Fruit fly (Drosophila melanogaster) whole organism, embryonic: ENCODE results near the gene CG43321.
A peak's percentile ranks its signal among the peaks of the same experiment; 100 is the strongest.

Experiments used
- Atf3 ChIP-seq: fragments of 200-800 bp; sonication (Bioruptor generic); optimal IDR thresholded peaks from 3 replicates; lab custom pipeline; 2016; ENCODE audit warnings: missing biosample characterization, missing genetic modification characterization
- CG11085 ChIP-seq: fragments of 200-800 bp; sonication (Bioruptor generic); IDR thresholded peaks from 2 replicates; pipeline ENCODE4 v1.3.6; 2022; ENCODE audit warnings: missing biosample characterization, missing genetic modification characterization
- CG12071 ChIP-seq: fragments of 200-800 bp; sonication (Bioruptor generic); optimal IDR thresholded peaks from 3 replicates; lab custom pipeline; 2018; ENCODE audit warnings: missing biosample characterization, mild to moderate bottlenecking, missing genetic modification characterization
- CG12104 ChIP-seq: fragments of 200-800 bp; sonication (Bioruptor generic); optimal IDR thresholded peaks from 3 replicates; lab custom pipeline; 2016; ENCODE audit warnings: missing biosample characterization, missing genetic modification characterization
- CG12744 ChIP-seq: fragments of 200-800 bp; sonication (Bioruptor generic); optimal IDR thresholded peaks from 2 replicates; lab custom pipeline; 2016; ENCODE audit warnings: missing biosample characterization, missing genetic modification characterization
- CG12769 ChIP-seq: fragments of 200-800 bp; sonication (Bioruptor generic); optimal IDR thresholded peaks from 2 replicates; lab custom pipeline; 2019; ENCODE audit warnings: missing biosample characterization, mild to moderate bottlenecking, missing genetic modification characterization, moderate library complexity
- CG12942 ChIP-seq: fragments of 200-800 bp; sonication (Bioruptor generic); optimal IDR thresholded peaks from 3 replicates; lab custom pipeline; 2016; ENCODE audit warnings: missing biosample characterization, missing genetic modification characterization
- CG17359 ChIP-seq: fragments of 200-800 bp; sonication (Bioruptor generic); optimal IDR thresholded peaks from 3 replicates; lab custom pipeline; 2018; ENCODE audit warnings: missing biosample characterization, mild to moderate bottlenecking, missing genetic modification characterization, moderate library complexity
- CG17361 ChIP-seq: fragments of 200-800 bp; sonication (Bioruptor generic); IDR thresholded peaks from 3 replicates; pipeline ENCODE4 v1.3.6; 2022; ENCODE audit warnings: missing biosample characterization, missing genetic modification characterization
- CG18599 ChIP-seq: fragments of 200-800 bp; sonication (Bioruptor generic); optimal IDR thresholded peaks from 3 replicates; lab custom pipeline; 2017; ENCODE audit warnings: missing biosample characterization, missing genetic modification characterization, mild to moderate bottlenecking, moderate library complexity, missing genetic modification reagents
- CG30403 ChIP-seq: fragments of 200-800 bp; sonication (Bioruptor generic); optimal IDR thresholded peaks from 3 replicates; lab custom pipeline; 2016; ENCODE audit warnings: missing biosample characterization, missing genetic modification characterization
- CG3065 ChIP-seq: fragments of 200-800 bp; sonication (Bioruptor generic); optimal IDR thresholded peaks from 2 replicates; lab custom pipeline; 2016; ENCODE audit warnings: missing biosample characterization, missing genetic modification characterization
- CG31388 ChIP-seq: fragments of 200-800 bp; sonication (Bioruptor generic); optimal IDR thresholded peaks from 2 replicates; lab custom pipeline; 2016; ENCODE audit warnings: missing biosample characterization, missing genetic modification characterization
- CG4707 ChIP-seq: fragments of 200-800 bp; sonication (Bioruptor generic); optimal IDR thresholded peaks from 2 replicates; lab custom pipeline; 2018; ENCODE audit warnings: missing biosample characterization, mild to moderate bottlenecking, missing genetic modification characterization, moderate library complexity
- CG5953 ChIP-seq: fragments of 200-800 bp; sonication (Bioruptor generic); IDR thresholded peaks from 2 replicates; pipeline ENCODE4 v1.3.6; 2022; ENCODE audit warnings: missing biosample characterization, missing genetic modification characterization
- CG6175 ChIP-seq: fragments of 200-800 bp; sonication (Bioruptor generic); IDR thresholded peaks from 3 replicates; pipeline ENCODE4 v1.3.6; 2022; ENCODE audit warnings: missing biosample characterization, missing genetic modification characterization
- CG7372 ChIP-seq: fragments of 200-800 bp; sonication (Bioruptor generic); IDR thresholded peaks from 2 replicates; pipeline ENCODE4 v1.3.6; 2022; ENCODE audit warnings: missing biosample characterization, missing genetic modification characterization
- CG7928 ChIP-seq: fragments of 200-800 bp; sonication (Bioruptor generic); optimal IDR thresholded peaks from 2 replicates; lab custom pipeline; 2017; ENCODE audit warnings: missing biosample characterization, mild to moderate bottlenecking, missing genetic modification characterization
- Chrac-16 ChIP-seq: fragments of 200-800 bp; sonication (Bioruptor generic); optimal IDR thresholded peaks from 3 replicates; lab custom pipeline; 2016; ENCODE audit warnings: missing biosample characterization, missing genetic modification characterization
- CoRest ChIP-seq: fragments of 200-800 bp; sonication (Bioruptor generic); optimal IDR thresholded peaks from 3 replicates; lab custom pipeline; 2018; ENCODE audit warnings: missing biosample characterization, mild to moderate bottlenecking, missing genetic modification characterization, moderate library complexity
- Drgx ChIP-seq: fragments of 200-800 bp; sonication (Bioruptor generic); IDR thresholded peaks from 2 replicates; pipeline ENCODE4 v1.3.6; 2022; ENCODE audit warnings: missing biosample characterization, missing genetic modification characterization
- Fer3 ChIP-seq: fragments of 200-800 bp; sonication (Bioruptor generic); optimal IDR thresholded peaks from 2 replicates; lab custom pipeline; 2018; ENCODE audit warnings: missing biosample characterization, mild to moderate bottlenecking, missing genetic modification characterization, moderate library complexity
- HLH54F ChIP-seq: fragments of 200-800 bp; sonication (Bioruptor generic); optimal IDR thresholded peaks from 3 replicates; lab custom pipeline; 2016; ENCODE audit warnings: missing biosample characterization, missing genetic modification characterization
- HmgZ ChIP-seq: fragments of 200-800 bp; sonication (Bioruptor generic); optimal IDR thresholded peaks from 2 replicates; lab custom pipeline; 2018; ENCODE audit warnings: missing biosample characterization, mild to moderate bottlenecking, missing genetic modification characterization
- Hr51 ChIP-seq, 2 experiments: fragments of 200-800 bp; sonication (Bioruptor generic); optimal IDR thresholded peaks; 2 replicates in 1 of 2; 3 replicates in 1 of 2; lab custom pipeline; 2016 to 2018; ENCODE audit warnings: missing biosample characterization in 2 of 2, missing genetic modification characterization in 2 of 2, mild to moderate bottlenecking in 1 of 2, moderate library complexity in 1 of 2
- Nf-YB ChIP-seq: fragments of 200-800 bp; sonication (Bioruptor generic); optimal IDR thresholded peaks from 3 replicates; lab custom pipeline; 2019; ENCODE audit warnings: missing biosample characterization, mild to moderate bottlenecking, missing genetic modification characterization, moderate library complexity
- Oli ChIP-seq: fragments of 200-800 bp; sonication (Bioruptor generic); optimal IDR thresholded peaks from 2 replicates; lab custom pipeline; 2018; ENCODE audit warnings: missing biosample characterization, mild to moderate bottlenecking, missing genetic modification characterization, moderate library complexity
- Xrp1 ChIP-seq: fragments of 200-800 bp; sonication (Bioruptor generic); IDR thresholded peaks from 2 replicates; pipeline ENCODE4 v1.3.6; 2022; ENCODE audit warnings: missing biosample characterization, missing genetic modification characterization
- chif ChIP-seq, 2 experiments: fragments of 200-800 bp; sonication (Bioruptor generic); optimal IDR thresholded peaks; 3 replicates each; lab custom pipeline; 2016; ENCODE audit warnings: missing biosample characterization in 2 of 2, missing genetic modification characterization in 2 of 2
- chinmo ChIP-seq: fragments of 200-800 bp; sonication (Bioruptor generic); IDR thresholded peaks from 4 replicates; pipeline ENCODE4 v1.3.6; 2022; ENCODE audit warnings: missing biosample characterization, missing genetic modification characterization; ENCODE audit not compliant: partially characterized antibody
- chm ChIP-seq: fragments of 200-800 bp; sonication (Bioruptor generic); IDR thresholded peaks from 2 replicates; pipeline ENCODE4 v1.3.6; 2022; ENCODE audit warnings: missing biosample characterization, missing genetic modification characterization
- crp ChIP-seq, 2 experiments: fragments of 200-800 bp; sonication (Bioruptor generic); optimal IDR thresholded peaks; 2 replicates in 1 of 2; 3 replicates in 1 of 2; lab custom pipeline; 2017; ENCODE audit warnings: missing biosample characterization in 2 of 2, missing genetic modification characterization in 2 of 2, mild to moderate bottlenecking in 1 of 2, moderate library complexity in 1 of 2
- dan ChIP-seq: fragments of 200-800 bp; sonication (Bioruptor generic); IDR thresholded peaks from 2 replicates; pipeline ENCODE4 v1.3.6; 2022; ENCODE audit warnings: missing biosample characterization, missing genetic modification characterization
- dmrt99B ChIP-seq: fragments of 200-800 bp; sonication (Bioruptor generic); optimal IDR thresholded peaks from 2 replicates; lab custom pipeline; 2018; ENCODE audit warnings: missing biosample characterization, mild to moderate bottlenecking, missing genetic modification characterization, moderate library complexity
- grau ChIP-seq: fragments of 200-800 bp; optimal IDR thresholded peaks from 3 replicates; lab custom pipeline; 2019; ENCODE audit warnings: missing biosample characterization, mild to moderate bottlenecking, missing genetic modification characterization, moderate library complexity
- oc ChIP-seq: fragments of 200-800 bp; sonication (Bioruptor generic); optimal IDR thresholded peaks from 2 replicates; lab custom pipeline; 2018; ENCODE audit warnings: missing biosample characterization, mild to moderate bottlenecking, missing genetic modification characterization, moderate library complexity
- prd ChIP-seq, 3 experiments: fragments of >200 bp in 2 of 3; fragments of 200-800 bp in 1 of 3; sonication (Bioruptor generic) in 1 of 3; optimal IDR thresholded peaks in 2 of 3; IDR thresholded peaks in 1 of 3; 2 replicates in 2 of 3; 3 replicates in 1 of 3; pipeline versions ENCODE4 v1.3.6 to Lab custom; 2017 to 2022; ENCODE audit warnings: missing biosample characterization in 1 of 3, missing genetic modification characterization in 1 of 3
- psq ChIP-seq: fragments of 200-800 bp; sonication (Bioruptor generic); optimal IDR thresholded peaks from 2 replicates; lab custom pipeline; 2017; ENCODE audit warnings: missing biosample characterization, missing genetic modification characterization
- ro ChIP-seq: fragments of 200-800 bp; sonication (Bioruptor generic); IDR thresholded peaks from 2 replicates; pipeline ENCODE4 v1.3.6; 2022; ENCODE audit warnings: missing biosample characterization, missing genetic modification characterization
- salm ChIP-seq: fragments of 200-800 bp; sonication (Bioruptor generic); optimal IDR thresholded peaks from 2 replicates; lab custom pipeline; 2018; ENCODE audit warnings: missing biosample characterization, mild to moderate bottlenecking, missing genetic modification characterization
- scrt ChIP-seq: fragments of 200-800 bp; sonication (Bioruptor generic); optimal IDR thresholded peaks from 2 replicates; lab custom pipeline; 2018; ENCODE audit warnings: missing biosample characterization, mild to moderate bottlenecking, missing genetic modification characterization, moderate library complexity
- sd ChIP-seq: fragments of 200-800 bp; sonication (Bioruptor generic); optimal IDR thresholded peaks from 3 replicates; lab custom pipeline; 2018; ENCODE audit warnings: missing biosample characterization, mild to moderate bottlenecking, missing genetic modification characterization, moderate library complexity
- sens ChIP-seq: fragments of 200-800 bp; sonication (Bioruptor generic); peaks from one replicate; lab custom pipeline; 2016; ENCODE audit warnings: missing biosample characterization, missing genetic modification characterization
- seq ChIP-seq: fragments of 200-800 bp; sonication (Bioruptor generic); IDR thresholded peaks from 2 replicates; pipeline ENCODE4 v1.3.6; 2022; ENCODE audit warnings: missing biosample characterization, missing genetic modification characterization
- sisA ChIP-seq: fragments of 200-800 bp; sonication (Bioruptor generic); IDR thresholded peaks from 2 replicates; pipeline ENCODE4 v1.3.6; 2022; ENCODE audit warnings: missing biosample characterization, missing genetic modification characterization
- toy ChIP-seq: fragments of 200-800 bp; sonication (Bioruptor generic); IDR thresholded peaks from 2 replicates; pipeline ENCODE4 v1.3.6; 2022; ENCODE audit warnings: missing biosample characterization, missing genetic modification characterization
- tx ChIP-seq: fragments of 200-800 bp; sonication (Bioruptor generic); optimal IDR thresholded peaks from 2 replicates; lab custom pipeline; 2016; ENCODE audit warnings: missing biosample characterization, missing genetic modification characterization
- unpg ChIP-seq: fragments of 200-800 bp; sonication (Bioruptor generic); optimal IDR thresholded peaks from 3 replicates; lab custom pipeline; 2018; ENCODE audit warnings: missing biosample characterization, mild to moderate bottlenecking, missing genetic modification characterization, moderate library complexity
- wor ChIP-seq: fragments of 200-800 bp; sonication (Bioruptor generic); IDR thresholded peaks from 2 replicates; pipeline ENCODE4 v1.3.6; 2022; ENCODE audit warnings: missing biosample characterization, missing genetic modification characterization
- yki ChIP-seq: fragments of >200 bp; optimal IDR thresholded peaks from 3 replicates; lab custom pipeline; 2018

The CG43321 gene

DNA sequence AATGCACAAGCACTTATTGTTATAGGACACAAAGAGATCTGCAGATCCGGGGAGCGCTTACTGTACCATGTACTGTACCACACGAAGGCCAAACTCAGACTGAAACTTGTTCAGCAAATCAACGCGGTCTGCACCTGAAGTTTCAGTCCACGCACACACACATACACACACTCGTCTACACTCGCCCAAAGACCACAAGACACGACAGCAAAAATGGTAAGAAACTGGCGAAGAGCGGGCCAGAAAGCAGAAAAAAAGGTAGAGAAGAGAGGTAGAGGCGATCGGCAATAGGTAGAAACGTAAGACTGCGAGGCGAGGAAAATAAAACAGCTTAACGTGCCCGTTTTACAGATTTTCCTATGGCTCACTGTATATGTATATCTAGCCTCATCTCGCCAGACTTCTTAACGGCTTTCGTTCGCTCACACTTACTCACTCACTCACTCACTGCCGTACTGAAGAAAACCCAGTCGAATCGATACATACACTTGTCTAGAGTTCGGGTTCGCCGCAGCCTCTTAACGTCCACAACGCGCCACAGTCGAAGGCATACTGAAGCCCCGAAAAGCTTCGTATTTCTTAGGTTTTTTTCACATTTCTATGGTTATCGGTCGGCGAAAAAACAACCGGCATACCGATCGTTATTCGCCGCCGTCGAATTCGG is 2.1 kb upstream of the CG43321 start, which contains the start of gene uif (continued):
- TF ChIP-seq sd (peak; percentile 73), Drgx (GFP tag; lab: Robert Waterston, UW) (peak; percentile 20; the same call in 1 of the 2 replicates), ro (no peak), dmrt99B (no peak), CG12071 (GFP tag; lab: Kevin White, UChicago) (no peak), CG7928 (GFP tag; lab: Kevin White, UChicago) (no peak), oc (peak; percentile 76), grau (no peak), HLH54F (GFP tag; lab: Kevin White, UChicago) (no peak), Hr51 (GFP tag; optimal IDR thresholded peaks at IDR 0.05; lab: Kevin White, UChicago) (no peak), CG7372 (GFP tag; lab: Robert Waterston, UW) (no peak), seq (GFP tag; lab: Robert Waterston, UW) (no peak), CG17359 (tag; lab: Kevin White, UChicago) (no peak), chif (GFP tag; optimal IDR thresholded peaks at IDR 0.05; lab: Kevin White, UChicago) (no peak), sens (GFP tag; lab: Kevin White, UChicago) (peak; percentile 4), Chrac-16 (GFP tag; lab: Kevin White, UChicago) (no peak), Nf-YB (GFP tag; lab: Kevin White, UChicago) (no peak), tx (no peak), Oli (tag; lab: Kevin White, UChicago) (no peak), CG18599 (GFP tag; lab: Kevin White, UChicago) (no peak), unpg (GFP tag; lab: Kevin White, UChicago) (no peak), CoRest (no peak), chm (GFP tag; lab: Robert Waterston, UW) (peak; percentile 48; the same call in 1 of the 2 replicates), chinmo (peak; percentile 55; the same call in 1 of the 4 replicates), dan (no peak), toy (no peak), Xrp1 (GFP tag; lab: Robert Waterston, UW) (no peak), scrt (GFP tag; lab: Kevin White, UChicago) (no peak), wor (no peak), CG17361 (GFP tag; lab: Robert Waterston, UW) (no peak), CG12769 (tag; lab: Kevin White, UChicago) (peak; percentile 91), Atf3 (GFP tag; lab: Kevin White, UChicago) (no peak), CG12104 (GFP tag; lab: Kevin White, UChicago) (no peak), CG30403 (no peak), Fer3 (no peak), CG11085 (GFP tag; lab: Robert Waterston, UW) (no peak), psq (GFP tag; lab: Kevin White, UChicago) (peak; percentile 28), crp (GFP tag; optimal IDR thresholded peaks at IDR 0.05; lab: Kevin White, UChicago) (no peak), salm (no peak), CG6175 (no peak), prd (optimal IDR thresholded peaks at IDR 0.05; lab: Kevin White, UChicago) (no peak), prd (GFP tag; IDR thresholded peaks at IDR 0.05; lab: Robert Waterston, UW) (0 out of 3 replicates have a peak, but pooled peaks have one; percentile 9), CG5953 (GFP tag; lab: Robert Waterston, UW) (no peak), yki (lab: Kevin White, UChicago) (no peak), HmgZ (tag; lab: Kevin White, UChicago) (no peak), CG31388 (GFP tag; lab: Kevin White, UChicago) (no peak), CG12942 (GFP tag; lab: Kevin White, UChicago) (no peak), CG3065 (GFP tag; lab: Kevin White, UChicago) (no peak), CG4707 (GFP tag; lab: Kevin White, UChicago) (no peak), CG12744 (GFP tag; lab: Kevin White, UChicago) (no peak), sisA (GFP tag; lab: Robert Waterston, UW) (no peak)
